Worm (Caenorhabditis elegans): ENCODE results near the gene C49A9.2.

Gene C49A9.2

DNA sequence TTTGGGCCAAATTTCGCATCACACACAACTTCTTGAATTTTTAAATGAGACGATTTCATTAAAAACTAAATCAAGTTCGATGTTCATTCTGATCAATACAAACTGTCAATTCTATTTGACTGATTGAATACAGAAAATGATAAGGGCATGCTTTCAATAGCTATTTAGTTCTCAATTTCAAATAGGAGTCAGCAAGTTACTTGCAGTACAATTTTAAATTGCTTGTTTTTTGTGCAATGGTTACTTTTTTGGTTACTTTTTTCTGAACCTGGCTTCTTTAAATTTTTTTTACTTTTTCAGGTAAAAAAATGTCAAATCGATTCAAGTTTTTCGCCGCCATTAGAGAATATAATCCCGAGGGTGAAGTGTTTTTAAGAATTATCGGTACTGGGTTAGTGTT is at the start of gene C49A9.2:
C49A9.2 (plus strand) TSS at position 301 of the 400 bp plus-strand sequence.
- no peak for TF ChIP-seq flt-1 (GFP tag; IDR thresholded peaks at IDR 0.05)
- TF ChIP-seq ztf-29 (GFP tag; IDR thresholded peaks at IDR 0.05) = no peak
- no peak for TF ChIP-seq tab-1 (GFP tag; IDR thresholded peaks at IDR 0.05)
- no peak for TF ChIP-seq cog-1 (tag; optimal IDR thresholded peaks at IDR 0.05)
- TF ChIP-seq ref-1 (GFP tag; conservative IDR thresholded peaks at IDR 0.05) = no peak
- TF ChIP-seq klf-2 (GFP tag; conservative IDR thresholded peaks at IDR 0.05) = no peak
- no peak for TF ChIP-seq med-1 (GFP tag; optimal IDR thresholded peaks at IDR 0.05; ENCODE audit: insufficient read depth)
- TF ChIP-seq ztf-23 (GFP tag; IDR thresholded peaks at IDR 0.05) = no peak
- TF ChIP-seq T22C8.4 (GFP tag; IDR thresholded peaks at IDR 0.05) = no peak

DNA sequence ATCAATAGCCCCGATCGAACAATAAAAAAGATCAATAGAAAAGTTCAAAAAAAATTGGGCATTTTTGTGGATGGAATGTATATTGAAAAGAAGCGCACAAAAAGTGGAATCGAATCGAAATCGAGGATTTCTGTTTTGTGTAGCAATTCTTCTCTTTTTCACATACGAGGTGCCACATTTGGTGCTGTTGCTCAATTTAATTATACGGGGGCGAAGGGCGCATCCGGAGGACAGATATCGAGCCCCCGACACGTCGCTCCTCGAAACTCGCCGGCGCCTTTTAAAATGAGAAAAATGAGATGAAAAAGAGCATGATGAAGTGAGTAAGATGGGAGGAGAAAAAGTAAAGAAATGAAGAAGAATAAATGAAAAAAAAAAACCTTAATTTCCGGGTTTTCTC is 47.9 kb upstream of the C49A9.2 start:
- no peak for TF ChIP-seq flt-1 (GFP tag; IDR thresholded peaks at IDR 0.05)
- no peak for TF ChIP-seq ref-1 (GFP tag; conservative IDR thresholded peaks at IDR 0.05)
- TF ChIP-seq cog-1 (tag; optimal IDR thresholded peaks at IDR 0.05) = no peak
- no peak for TF ChIP-seq tab-1 (GFP tag; IDR thresholded peaks at IDR 0.05)
- TF ChIP-seq ztf-29 (GFP tag; IDR thresholded peaks at IDR 0.05) = no peak
- TF ChIP-seq klf-2 (GFP tag; conservative IDR thresholded peaks at IDR 0.05) = no peak
- no peak for TF ChIP-seq T22C8.4 (GFP tag; IDR thresholded peaks at IDR 0.05)
- TF ChIP-seq ztf-23 (GFP tag; IDR thresholded peaks at IDR 0.05) = no peak

DNA sequence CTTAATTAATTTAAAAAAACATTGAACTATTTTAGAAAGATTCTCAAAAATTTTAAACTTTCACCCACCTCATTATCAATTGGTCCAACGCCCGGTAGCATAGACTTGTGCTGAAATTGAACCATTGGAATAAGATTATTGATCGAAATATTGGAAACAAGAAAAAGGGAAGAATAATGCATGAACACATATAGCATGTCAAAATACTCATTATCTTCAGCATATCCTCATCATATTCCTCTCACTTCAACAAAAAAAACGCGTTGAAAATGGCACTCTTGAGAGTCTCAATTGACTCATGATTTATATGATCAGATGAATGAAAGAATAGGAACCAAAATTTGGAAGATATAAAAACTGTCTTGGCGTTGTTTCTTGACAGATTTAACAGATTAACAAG is 41.5 kb upstream of the C49A9.2 start, which contains the start of gene unc-77:
unc-77 (minus strand) TSS at position 101 of the 400 bp plus-strand sequence.
- TF ChIP-seq tab-1 (GFP tag; IDR thresholded peaks at IDR 0.05) (no peak), med-1 (GFP tag; optimal IDR thresholded peaks at IDR 0.05; ENCODE audit: insufficient read depth) (no peak), T22C8.4 (GFP tag; IDR thresholded peaks at IDR 0.05) (no peak), klf-2 (GFP tag; conservative IDR thresholded peaks at IDR 0.05) (no peak), flt-1 (GFP tag; IDR thresholded peaks at IDR 0.05) (no peak), ztf-23 (GFP tag; IDR thresholded peaks at IDR 0.05) (no peak)

DNA sequence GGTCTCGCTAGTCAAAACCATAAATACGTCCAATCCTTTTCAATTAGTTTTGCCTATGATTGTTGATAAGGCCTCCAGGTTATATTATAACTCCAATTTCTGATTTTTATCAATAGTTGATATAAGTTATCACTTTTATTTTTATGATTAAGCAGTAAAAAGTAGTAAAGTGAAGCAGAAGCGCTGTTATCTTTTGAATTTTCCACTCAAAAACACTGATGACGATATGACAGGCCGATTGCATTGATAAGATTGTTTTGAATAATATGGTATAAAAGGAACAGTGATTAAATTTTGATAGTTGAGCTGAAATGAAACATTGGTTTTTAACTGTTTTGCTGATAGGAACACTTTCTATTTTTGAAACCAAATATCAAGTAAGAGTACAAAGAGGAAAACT is 39.7 kb upstream of the C49A9.2 start, which contains the start of gene asp-9:
asp-9 (plus strand) TSS at position 312 of the 400 bp plus-strand sequence.
- no peak for TF ChIP-seq klf-2 (GFP tag; conservative IDR thresholded peaks at IDR 0.05)
- TF ChIP-seq flt-1 (GFP tag; IDR thresholded peaks at IDR 0.05) = no peak
- TF ChIP-seq med-1 (GFP tag; optimal IDR thresholded peaks at IDR 0.05; ENCODE audit: insufficient read depth) = no peak
- TF ChIP-seq T22C8.4 (GFP tag; IDR thresholded peaks at IDR 0.05) = no peak

DNA sequence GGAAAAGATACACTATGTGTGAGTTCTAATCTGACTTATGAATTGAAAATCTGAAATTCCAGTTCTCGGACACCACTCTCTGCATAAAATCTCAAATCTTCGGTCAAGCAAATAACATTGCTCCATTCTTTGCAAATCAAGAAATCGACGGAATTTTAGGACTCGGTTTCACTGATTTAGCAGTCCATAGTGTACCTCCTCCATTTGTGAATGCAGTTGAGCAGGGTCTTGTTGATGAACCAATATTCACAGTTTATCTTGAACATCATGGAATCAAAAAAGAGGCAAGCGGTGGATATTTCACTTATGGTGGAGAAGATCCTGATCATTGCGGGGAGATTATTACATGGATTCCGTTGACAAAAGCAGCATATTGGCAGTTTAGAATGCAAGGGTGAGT is 38.1 kb upstream of the C49A9.2 start:
- TF ChIP-seq flt-1 (GFP tag; IDR thresholded peaks at IDR 0.05) (no peak), tab-1 (GFP tag; IDR thresholded peaks at IDR 0.05) (no peak), ref-1 (GFP tag; conservative IDR thresholded peaks at IDR 0.05) (no peak), med-1 (GFP tag; optimal IDR thresholded peaks at IDR 0.05; ENCODE audit: insufficient read depth) (no peak), cog-1 (tag; optimal IDR thresholded peaks at IDR 0.05) (no peak), T22C8.4 (GFP tag; IDR thresholded peaks at IDR 0.05) (no peak), ztf-23 (GFP tag; IDR thresholded peaks at IDR 0.05) (no peak), klf-2 (GFP tag; conservative IDR thresholded peaks at IDR 0.05) (no peak), ztf-29 (GFP tag; IDR thresholded peaks at IDR 0.05) (no peak)

DNA sequence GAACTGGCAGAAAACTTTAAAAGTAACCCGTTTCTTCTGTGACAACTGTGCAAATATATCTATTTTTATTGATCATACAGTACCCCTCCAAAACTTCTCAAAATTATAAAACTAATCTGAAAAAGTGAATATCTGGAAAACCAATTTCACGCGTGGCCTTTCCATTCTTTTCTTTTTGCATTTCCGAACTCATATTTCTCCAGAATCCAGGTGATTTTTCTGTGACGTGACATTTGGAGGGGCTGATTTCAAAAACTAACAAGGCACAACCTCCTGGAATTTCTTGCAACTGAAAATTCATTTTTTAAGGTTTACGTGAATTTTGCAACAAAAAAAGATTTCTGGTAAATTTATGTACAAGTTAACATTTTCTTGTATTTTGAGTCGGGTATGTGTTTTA is 25.0 kb upstream of the C49A9.2 start:
- TF ChIP-seq tab-1 (GFP tag; IDR thresholded peaks at IDR 0.05) = no peak
- no peak for TF ChIP-seq med-1 (GFP tag; optimal IDR thresholded peaks at IDR 0.05; ENCODE audit: insufficient read depth)
- no peak for TF ChIP-seq T22C8.4 (GFP tag; IDR thresholded peaks at IDR 0.05)
- TF ChIP-seq ztf-29 (GFP tag; IDR thresholded peaks at IDR 0.05) = no peak
- no peak for TF ChIP-seq cog-1 (tag; optimal IDR thresholded peaks at IDR 0.05)
- no peak for TF ChIP-seq klf-2 (GFP tag; conservative IDR thresholded peaks at IDR 0.05)
- TF ChIP-seq ref-1 (GFP tag; conservative IDR thresholded peaks at IDR 0.05) = no peak

DNA sequence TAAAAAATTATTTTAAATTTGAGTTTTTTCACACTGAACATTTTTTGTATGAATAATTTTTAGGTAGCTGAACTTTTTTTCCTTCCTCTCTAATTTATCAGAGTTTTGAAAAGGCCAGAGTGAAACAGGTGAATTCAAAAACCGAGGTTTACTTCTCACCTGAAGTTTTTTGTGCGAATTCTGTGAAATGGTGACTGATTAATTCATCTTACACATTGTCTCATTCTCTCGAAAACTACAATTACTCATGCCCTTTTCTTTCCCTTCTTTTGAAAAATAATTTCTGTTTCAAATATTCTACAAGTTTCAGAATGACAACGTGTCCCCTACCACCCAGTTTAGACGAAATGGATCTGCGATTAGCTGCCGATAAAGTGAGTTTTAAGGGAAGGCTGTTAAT is 23.5 kb upstream of the C49A9.2 start, which contains the start of gene tkr-2:
tkr-2 (plus strand) TSS at position 301 of the 400 bp plus-strand sequence.
- TF ChIP-seq ztf-23 (GFP tag; IDR thresholded peaks at IDR 0.05) (no peak), klf-2 (GFP tag; conservative IDR thresholded peaks at IDR 0.05) (no peak), tab-1 (GFP tag; IDR thresholded peaks at IDR 0.05) (no peak), med-1 (GFP tag; optimal IDR thresholded peaks at IDR 0.05; ENCODE audit: insufficient read depth) (no peak), T22C8.4 (GFP tag; IDR thresholded peaks at IDR 0.05) (no peak), ref-1 (GFP tag; conservative IDR thresholded peaks at IDR 0.05) (no peak), ztf-29 (GFP tag; IDR thresholded peaks at IDR 0.05) (no peak), cog-1 (tag; optimal IDR thresholded peaks at IDR 0.05) (no peak), flt-1 (GFP tag; IDR thresholded peaks at IDR 0.05) (no peak)

DNA sequence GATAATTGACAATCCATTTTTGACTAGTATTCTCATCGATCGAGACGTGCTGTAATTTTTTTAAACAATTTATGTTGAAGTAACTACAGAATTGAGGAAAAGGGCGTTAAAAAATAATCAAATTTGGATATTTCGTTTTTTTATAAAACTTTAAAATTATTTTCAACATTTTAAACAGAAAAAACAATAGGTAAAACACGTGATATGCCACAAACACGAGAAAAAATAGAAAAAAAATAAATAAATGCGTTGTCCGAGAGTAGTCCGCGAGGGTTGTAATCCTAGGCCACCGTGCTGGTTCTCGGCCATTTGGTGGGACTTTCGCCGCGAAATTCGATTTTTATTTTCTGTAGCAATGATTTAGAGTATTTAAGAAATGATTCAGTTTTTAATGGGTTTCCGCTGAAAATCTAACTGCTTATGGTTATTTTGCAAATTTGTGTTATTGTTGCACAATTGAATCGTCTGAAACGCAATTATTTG is 18.9 kb upstream of the C49A9.2 start, which contains the start of gene C49A9.10:
C49A9.10 (minus strand) TSS at position 51 of the 483 bp plus-strand sequence.
- peak; percentile 77 for TF ChIP-seq ztf-23 (GFP tag; IDR thresholded peaks at IDR 0.05)
- TF ChIP-seq cog-1 (tag; optimal IDR thresholded peaks at IDR 0.05) = peak; percentile 20
- TF ChIP-seq klf-2 (GFP tag; conservative IDR thresholded peaks at IDR 0.05) = peak; percentile 73
- no peak for TF ChIP-seq T22C8.4 (GFP tag; IDR thresholded peaks at IDR 0.05)
- no peak for TF ChIP-seq ref-1 (GFP tag; conservative IDR thresholded peaks at IDR 0.05)
- TF ChIP-seq ztf-29 (GFP tag; IDR thresholded peaks at IDR 0.05) = no peak
- no peak for TF ChIP-seq med-1 (GFP tag; optimal IDR thresholded peaks at IDR 0.05; ENCODE audit: insufficient read depth)
- no peak for TF ChIP-seq tab-1 (GFP tag; IDR thresholded peaks at IDR 0.05)
- peak; percentile 85 for TF ChIP-seq flt-1 (GFP tag; IDR thresholded peaks at IDR 0.05)

DNA sequence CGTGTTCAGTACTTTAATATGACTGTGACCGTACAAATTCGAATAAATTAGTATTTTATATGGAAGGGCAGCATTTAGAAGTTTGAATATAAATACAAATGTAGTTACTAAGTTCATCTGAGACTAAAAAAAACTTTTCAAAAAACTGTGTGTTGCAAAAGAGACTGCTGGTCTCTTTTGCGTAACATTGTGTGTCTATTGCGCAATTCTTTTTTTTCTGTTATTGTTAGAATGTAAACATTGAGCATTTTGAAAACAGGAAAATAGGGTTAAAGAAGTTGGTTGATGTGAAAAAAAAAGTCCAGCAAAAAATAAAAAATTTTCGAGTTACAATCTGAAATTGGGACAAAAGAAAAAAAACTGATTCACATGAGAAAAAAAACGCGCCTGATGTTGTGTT is 15.9 kb upstream of the C49A9.2 start:
- TF ChIP-seq tab-1 (GFP tag; IDR thresholded peaks at IDR 0.05) (no peak), flt-1 (GFP tag; IDR thresholded peaks at IDR 0.05) (no peak), ztf-29 (GFP tag; IDR thresholded peaks at IDR 0.05) (no peak), T22C8.4 (GFP tag; IDR thresholded peaks at IDR 0.05) (no peak), klf-2 (GFP tag; conservative IDR thresholded peaks at IDR 0.05) (no peak), ref-1 (GFP tag; conservative IDR thresholded peaks at IDR 0.05) (no peak), ztf-23 (GFP tag; IDR thresholded peaks at IDR 0.05) (no peak), cog-1 (tag; optimal IDR thresholded peaks at IDR 0.05) (no peak), med-1 (GFP tag; optimal IDR thresholded peaks at IDR 0.05; ENCODE audit: insufficient read depth) (no peak)

DNA sequence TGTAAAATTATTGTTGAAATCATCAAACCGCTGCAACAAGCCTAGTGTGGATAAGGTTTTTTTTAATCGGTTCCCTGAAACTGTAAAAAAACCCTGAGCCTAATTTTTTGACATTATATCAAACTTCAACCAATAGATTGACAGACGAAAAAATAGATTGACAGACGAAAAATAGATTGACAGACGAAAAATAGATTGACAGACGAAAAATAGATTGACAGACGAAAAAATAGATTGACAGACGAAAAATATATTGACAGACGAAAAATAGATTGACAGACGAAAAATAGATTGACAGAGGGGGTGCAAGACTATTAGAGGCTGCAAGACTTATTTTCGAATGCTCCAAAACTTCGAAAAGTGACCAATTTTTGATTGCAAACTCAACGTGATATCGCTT is 15.3 kb upstream of the C49A9.2 start:
- TF ChIP-seq ref-1 (GFP tag; conservative IDR thresholded peaks at IDR 0.05) (peak; percentile 49; the same call in 1 of the 2 replicates), klf-2 (GFP tag; conservative IDR thresholded peaks at IDR 0.05) (0 out of 2 replicates have a peak, but pooled peaks have one; percentile 8)
